Worm (Caenorhabditis elegans): ENCODE measurements around the gene rps-9.

DNA sequence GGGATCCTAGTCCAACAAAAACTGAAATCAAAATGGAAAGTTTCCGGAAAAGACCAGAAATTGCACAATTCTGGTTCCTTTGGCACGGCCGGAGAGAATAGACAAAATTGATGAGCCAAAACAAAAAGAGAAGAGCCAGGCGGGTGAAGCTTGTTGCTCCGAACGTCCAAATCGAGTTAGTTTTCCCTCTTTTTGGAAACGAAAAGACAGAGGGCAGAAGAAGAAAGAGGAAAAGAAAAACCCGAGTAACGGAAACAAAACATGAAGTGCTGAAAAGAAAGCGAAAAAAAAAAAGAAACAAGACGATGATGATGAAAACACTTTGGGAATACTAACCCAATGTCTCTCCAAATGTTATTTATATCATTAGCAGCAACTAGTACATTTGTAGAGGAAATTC is 34.6 kb downstream of the rps-9 start:
- TF ChIP-seq elt-3 (tag; optimal IDR thresholded peaks at IDR 0.05) (no peak), mdl-1 (tag; optimal IDR thresholded peaks at IDR 0.05) (no peak), elt-1 (tag; optimal IDR thresholded peaks at IDR 0.05) (no peak)

Data from whole organism, L2 larva.